Worm (Caenorhabditis elegans): ENCODE results near the gene C28A5.2.

Gene C28A5.2

DNA sequence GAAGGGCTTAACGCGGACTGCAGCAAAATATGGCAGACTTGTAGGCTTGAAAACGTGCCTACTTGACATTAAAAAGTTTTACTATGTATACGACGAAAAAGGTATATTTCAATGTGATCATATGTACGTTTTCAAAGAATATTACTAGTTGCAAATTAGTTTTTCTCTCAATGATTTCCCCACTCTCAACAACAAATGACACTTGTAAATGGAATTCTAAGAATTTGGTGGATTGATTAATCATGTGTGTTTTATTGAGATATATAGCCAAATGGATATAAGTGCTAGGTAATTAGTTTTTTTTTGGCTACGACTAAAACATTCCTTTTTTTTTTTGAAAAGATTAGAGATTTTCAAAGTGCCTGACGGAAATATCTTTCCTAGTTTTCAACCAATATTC is 47.9 kb upstream of the C28A5.2 start (continued):
- TF ChIP-seq nhr-47 (tag; optimal IDR thresholded peaks at IDR 0.05), result peak; percentile 47
- no peak for TF ChIP-seq tlp-1 (tag; optimal IDR thresholded peaks at IDR 0.05)
- no peak for TF ChIP-seq ztf-11 (tag; optimal IDR thresholded peaks at IDR 0.05)
- peak; percentile 53 for TF ChIP-seq lin-14 (GFP tag; optimal IDR thresholded peaks at IDR 0.05)
- TF ChIP-seq fkh-10 (GFP tag; optimal IDR thresholded peaks at IDR 0.05), result no peak
- TF ChIP-seq zip-4 (GFP tag; optimal IDR thresholded peaks at IDR 0.05), result no peak
- TF ChIP-seq nhr-77 (tag; optimal IDR thresholded peaks at IDR 0.05), result no peak
- no peak for TF ChIP-seq C04F5.9 (tag; optimal IDR thresholded peaks at IDR 0.05)

DNA sequence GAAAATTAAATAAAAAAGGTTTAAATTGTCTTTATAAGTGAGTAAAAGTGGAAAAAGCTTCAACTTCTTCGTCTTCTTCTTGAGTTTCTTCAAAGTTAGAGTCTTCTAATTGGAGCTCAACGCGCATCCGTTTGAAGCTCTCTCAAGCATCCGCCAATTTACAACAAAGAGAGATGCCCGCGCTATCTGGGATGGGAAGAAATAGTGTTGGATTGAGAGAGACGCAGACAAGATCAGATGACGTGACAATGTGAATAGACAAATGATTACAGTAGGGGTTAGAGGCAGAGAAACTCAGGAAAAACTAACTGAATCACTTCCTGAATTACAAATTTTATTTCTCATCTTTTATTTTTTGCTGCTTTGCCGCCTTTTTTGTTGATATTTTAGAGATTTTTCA is 43.6 kb upstream of the C28A5.2 start:
- TF ChIP-seq sox-4 (tag; optimal IDR thresholded peaks at IDR 0.05) (no peak), lin-14 (GFP tag; optimal IDR thresholded peaks at IDR 0.05) (peak; percentile 60), unc-86 (tag; optimal IDR thresholded peaks at IDR 0.05) (peak; percentile 57), nhr-76 (tag; optimal IDR thresholded peaks at IDR 0.05) (no peak)

DNA sequence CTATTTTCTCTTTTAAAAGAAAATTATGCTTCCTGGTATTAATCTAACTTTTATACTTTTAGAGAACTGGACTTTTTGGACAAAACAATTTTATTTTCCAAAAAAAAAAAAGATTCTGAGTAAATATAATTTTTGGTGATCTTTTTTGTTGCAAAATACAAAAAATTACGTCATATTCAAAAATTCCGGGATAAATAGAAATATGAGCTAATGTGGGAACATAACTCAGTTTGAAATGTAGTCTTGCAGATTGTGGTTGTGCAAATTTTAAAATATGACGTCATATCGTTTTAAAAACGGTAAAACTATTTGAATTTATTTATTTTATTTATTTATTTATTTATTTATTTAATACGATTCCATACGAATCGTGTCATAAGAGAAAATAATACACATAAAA is 42.4 kb upstream of the C28A5.2 start:
- TF ChIP-seq unc-86 (tag; optimal IDR thresholded peaks at IDR 0.05) (no peak), fkh-4 (tag; optimal IDR thresholded peaks at IDR 0.05; ENCODE audit: borderline replicate concordance) (no peak), fos-1 (tag; optimal IDR thresholded peaks at IDR 0.05) (no peak), dsc-1 (tag; optimal IDR thresholded peaks at IDR 0.05) (no peak), nhr-237 (tag; optimal IDR thresholded peaks at IDR 0.05) (no peak), lin-39 (tag; optimal IDR thresholded peaks at IDR 0.05) (no peak), C34B4.2 (tag; optimal IDR thresholded peaks at IDR 0.05) (no peak), egl-27 (tag; optimal IDR thresholded peaks at IDR 0.05) (no peak), Y116A8C.19 (tag; optimal IDR thresholded peaks at IDR 0.05; ENCODE audit: borderline replicate concordance) (no peak), pqm-1 (tag; optimal IDR thresholded peaks at IDR 0.05) (no peak), nhr-85 (tag) (no peak), nhr-77 (tag; optimal IDR thresholded peaks at IDR 0.05) (no peak), isw-1 (GFP tag; IDR thresholded peaks at IDR 0.05) (no peak), nhr-28 (tag; optimal IDR thresholded peaks at IDR 0.05) (no peak), hlh-17 (GFP tag; optimal IDR thresholded peaks at IDR 0.05; ENCODE audit: borderline replicate concordance) (no peak), alr-1 (tag; optimal IDR thresholded peaks at IDR 0.05; ENCODE audit: borderline replicate concordance) (no peak), pag-3 (tag; optimal IDR thresholded peaks at IDR 0.05; ENCODE audit: borderline replicate concordance, insufficient read depth) (no peak), lsy-2 (tag; optimal IDR thresholded peaks at IDR 0.05) (no peak), egl-13 (tag; optimal IDR thresholded peaks at IDR 0.05) (no peak), aly-2 (tag; optimal IDR thresholded peaks at IDR 0.05) (no peak)

DNA sequence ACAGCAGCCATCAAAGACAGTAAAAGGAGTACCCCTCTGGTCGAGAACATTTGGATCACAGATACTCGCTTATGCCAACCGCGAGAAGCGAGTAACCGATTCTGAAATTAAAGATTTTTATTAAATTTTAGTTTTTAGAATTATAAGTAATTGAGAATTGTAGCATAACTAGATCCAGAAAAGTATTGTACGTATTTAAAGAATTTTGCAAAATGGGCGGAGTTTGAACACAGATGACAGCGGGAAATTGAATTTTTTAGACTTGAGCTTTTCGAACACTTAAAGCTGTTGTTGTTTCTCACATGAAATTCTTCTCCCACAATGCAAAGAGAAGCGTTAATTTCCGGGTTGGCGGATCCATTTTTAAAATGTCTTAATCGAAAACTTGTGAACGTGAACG is 38.1 kb upstream of the C28A5.2 start, which contains the start of gene ins-17:
TSS of gene ins-17 (minus strand) at position 101 of the 400 bp plus-strand sequence.
- TF ChIP-seq unc-62 (GFP tag; optimal IDR thresholded peaks at IDR 0.05) (no peak), hlh-4 (tag; optimal IDR thresholded peaks at IDR 0.05) (no peak), fos-1 (tag; optimal IDR thresholded peaks at IDR 0.05) (no peak), ets-5 (GFP tag; IDR thresholded peaks at IDR 0.05) (no peak), snu-23 (GFP tag; optimal IDR thresholded peaks at IDR 0.05) (no peak), ztf-4 (tag; optimal IDR thresholded peaks at IDR 0.05) (no peak), sptf-1 (tag; optimal IDR thresholded peaks at IDR 0.05) (no peak)

DNA sequence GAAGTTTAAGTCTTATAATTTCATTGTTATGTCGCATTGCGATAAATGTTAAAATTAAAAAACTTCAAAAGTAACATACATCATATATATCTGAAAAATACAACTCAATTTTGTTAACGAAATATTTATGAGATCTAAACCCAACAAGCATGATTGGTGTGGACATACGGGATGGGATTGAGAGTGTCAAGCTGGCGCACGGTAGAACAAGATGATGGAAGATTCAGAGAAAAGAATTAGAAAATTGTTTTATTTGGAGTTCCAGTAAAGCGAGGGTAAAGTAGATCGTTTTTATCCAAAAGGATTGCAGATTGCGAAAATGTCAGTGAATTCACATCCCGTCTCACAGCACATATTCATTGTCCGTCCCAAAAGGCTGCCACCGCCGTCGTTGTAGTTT is 37.5 kb upstream of the C28A5.2 start:
- TF ChIP-seq ceh-8 (GFP tag; optimal IDR thresholded peaks at IDR 0.05) (no peak), lsy-2 (tag; optimal IDR thresholded peaks at IDR 0.05) (peak in 1 of 2 experiments; percentile 14), pax-3 (tag; optimal IDR thresholded peaks at IDR 0.05) (no peak), nhr-76 (tag; optimal IDR thresholded peaks at IDR 0.05) (no peak)

Measured in whole organism, L1 larva.